Fruit fly (Drosophila melanogaster): ENCODE results near the gene CG42238.
A peak's percentile ranks its signal among the peaks of the same experiment; 100 is the strongest.

The CG42238 gene

dm6 chr2L:21052783-21053463 is 959 bp upstream of the CG42238 start, which contains the start of gene Itgbn (continued):
- no peak for TF ChIP-seq CG33557 (GFP tag; optimal IDR thresholded peaks at IDR 0.05)
- TF ChIP-seq CG12219 (GFP tag; optimal IDR thresholded peaks at IDR 0.05), result no peak
- TF ChIP-seq CG11247 (GFP tag; IDR thresholded peaks at IDR 0.05), result no peak
- no peak for TF ChIP-seq Camta (GFP tag; optimal IDR thresholded peaks at IDR 0.05)
- TF ChIP-seq tio (GFP tag; optimal IDR thresholded peaks at IDR 0.05), result no peak
- no peak for TF ChIP-seq Elba2 (GFP tag; optimal IDR thresholded peaks at IDR 0.05)
- no peak for TF ChIP-seq CG9932 (GFP tag; IDR thresholded peaks at IDR 0.05)
- TF ChIP-seq B-H1 (GFP tag; IDR thresholded peaks at IDR 0.05), result no peak
- TF ChIP-seq CG30020 (tag; optimal IDR thresholded peaks at IDR 0.05), result no peak
- peak; percentile 8 for TF ChIP-seq CG17359 (tag; optimal IDR thresholded peaks at IDR 0.05)
- TF ChIP-seq ken (GFP tag; IDR thresholded peaks at IDR 0.05), result no peak
- TF ChIP-seq CG31388 (GFP tag; optimal IDR thresholded peaks at IDR 0.05), result no peak
- TF ChIP-seq CG12659 (GFP tag; optimal IDR thresholded peaks at IDR 0.05), result no peak
- no peak for TF ChIP-seq CG3065 (GFP tag; optimal IDR thresholded peaks at IDR 0.05)
- no peak for TF ChIP-seq NC2β (GFP tag; optimal IDR thresholded peaks at IDR 0.05)
- TF ChIP-seq Spps (tag; optimal IDR thresholded peaks at IDR 0.05), result no peak
- no peak for TF ChIP-seq CG4707 (GFP tag; optimal IDR thresholded peaks at IDR 0.05)
- no peak for TF ChIP-seq Doc2 (GFP tag; IDR thresholded peaks at IDR 0.05)
- TF ChIP-seq en (GFP tag; optimal IDR thresholded peaks at IDR 0.05), result no peak
- TF ChIP-seq abd-A (tag; optimal IDR thresholded peaks at IDR 0.05), result no peak
- no peak for TF ChIP-seq CG10267 (tag; optimal IDR thresholded peaks at IDR 0.05)
- no peak for TF ChIP-seq CG11093 (GFP tag; IDR thresholded peaks at IDR 0.05)
- no peak for TF ChIP-seq CG7987 (GFP tag; optimal IDR thresholded peaks at IDR 0.05)
- no peak for TF ChIP-seq CG17361 (GFP tag; IDR thresholded peaks at IDR 0.05)
- no peak for TF ChIP-seq CG15601 (tag; optimal IDR thresholded peaks at IDR 0.05)
- no peak for TF ChIP-seq CG32532 (GFP tag; IDR thresholded peaks at IDR 0.05)
- no peak for TF ChIP-seq CG12155 (GFP tag; optimal IDR thresholded peaks at IDR 0.05)
- no peak for TF ChIP-seq CG9797 (GFP tag; optimal IDR thresholded peaks at IDR 0.05)
- TF ChIP-seq sd (tag; optimal IDR thresholded peaks at IDR 0.05), result peak; percentile 54
- no peak for TF ChIP-seq cato (GFP tag; optimal IDR thresholded peaks at IDR 0.05; ENCODE audit: borderline replicate concordance)
- no peak for TF ChIP-seq Hsf (GFP tag; optimal IDR thresholded peaks at IDR 0.05)
- no peak for TF ChIP-seq CG4820 (GFP tag; optimal IDR thresholded peaks at IDR 0.05)
- TF ChIP-seq disco-r (GFP tag; optimal IDR thresholded peaks at IDR 0.05), result no peak
- peak in 1 of 2 experiments; percentile 20 for TF ChIP-seq Trl (optimal IDR thresholded peaks at IDR 0.05)
- TF ChIP-seq Trl (GFP tag; optimal IDR thresholded peaks at IDR 0.05), result no peak
- TF ChIP-seq CG14014 (GFP tag; IDR thresholded peaks at IDR 0.05), result no peak
- TF ChIP-seq CG5245 (GFP tag; optimal IDR thresholded peaks at IDR 0.05), result no peak
- TF ChIP-seq CG10321 (GFP tag; IDR thresholded peaks at IDR 0.05), result 0 out of 2 replicates have a peak, but pooled peaks have one; percentile 35
- TF ChIP-seq Stat92E (GFP tag; optimal IDR thresholded peaks at IDR 0.05), result no peak
- TF ChIP-seq CG4328 (GFP tag; optimal IDR thresholded peaks at IDR 0.05), result no peak
- no peak for TF ChIP-seq Opbp (GFP tag; IDR thresholded peaks at IDR 0.05; ENCODE audit: partially characterized antibody)

- TF ChIP-seq Hr39 (optimal IDR thresholded peaks at IDR 0.05) (no peak), HLH4C (GFP tag; IDR thresholded peaks at IDR 0.05; ENCODE audit: partially characterized antibody) (no peak), gce (GFP tag; IDR thresholded peaks at IDR 0.05) (no peak), Optix (GFP tag; IDR thresholded peaks at IDR 0.05) (no peak), Eip74EF (GFP tag; optimal IDR thresholded peaks at IDR 0.05) (no peak), danr (GFP tag; IDR thresholded peaks at IDR 0.05) (no peak), CG2116 (GFP tag; optimal IDR thresholded peaks at IDR 0.05) (no peak), gsb (GFP tag; IDR thresholded peaks at IDR 0.05) (no peak), cad (GFP tag; optimal IDR thresholded peaks at IDR 0.05) (peak; percentile 84), kni (GFP tag; optimal IDR thresholded peaks at IDR 0.05) (peak; percentile 73), tll (GFP tag; optimal IDR thresholded peaks at IDR 0.05) (peak in 1 of 2 experiments; percentile 96), CG13424 (tag; optimal IDR thresholded peaks at IDR 0.05) (no peak), CG4730 (GFP tag; IDR thresholded peaks at IDR 0.05) (no peak)
These were observed 11.2 kb downstream of the CG42238 start for dm6 chr2L:21040719-21041118.
